Worm (Caenorhabditis elegans): ENCODE data around the gene srlf-12.

Gene srlf-12

ce11 chrIV:10909708-10910107 is 17.8 kb upstream of the srlf-12 start, which contains the start of gene pyk-2:
Gene pyk-2 (plus strand): TSS chrIV:10909913.
- TF ChIP-seq nhr-85 (tag) (peak; percentile 88), nhr-20 (tag; optimal IDR thresholded peaks at IDR 0.05) (peak; percentile 69), nhr-19 (GFP tag; conservative IDR thresholded peaks at IDR 0.05) (peak; percentile 26), lin-35 (GFP tag; optimal IDR thresholded peaks at IDR 0.05) (peak in 1 of 2 experiments; percentile 29), elt-3 (tag; optimal IDR thresholded peaks at IDR 0.05) (peak in 3 of 6 experiments; percentile 29 to 65 (median 64)), snu-23 (GFP tag; optimal IDR thresholded peaks at IDR 0.05) (peak; percentile 64), pag-3 (tag; optimal IDR thresholded peaks at IDR 0.05; ENCODE audit: borderline replicate concordance, insufficient read depth) (no peak), nhr-90 (tag; optimal IDR thresholded peaks at IDR 0.05; ENCODE audit: poor library complexity) (peak; percentile 22), tbx-2 (tag; optimal IDR thresholded peaks at IDR 0.05) (peak; percentile 19), efl-1 (optimal IDR thresholded peaks at IDR 0.05) (no peak), efl-1 (GFP tag; optimal IDR thresholded peaks at IDR 0.05 in 1 of 2) (peak in 1 of 2 experiments; percentile 75), lin-14 (GFP tag; optimal IDR thresholded peaks at IDR 0.05) (peak; percentile 59), elt-2 (tag; optimal IDR thresholded peaks at IDR 0.05) (peak; percentile 49), aha-1 (tag; optimal IDR thresholded peaks at IDR 0.05) (no peak), nhr-71 (tag; optimal IDR thresholded peaks at IDR 0.05) (peak; percentile 56), blmp-1 (tag; optimal IDR thresholded peaks at IDR 0.05) (no peak), lir-3 (tag; optimal IDR thresholded peaks at IDR 0.05; ENCODE audit: poor library complexity) (no peak)

- TF ChIP-seq ceh-88 (GFP tag; IDR thresholded peaks at IDR 0.05), result no peak
- no peak for TF ChIP-seq pag-3 (tag; optimal IDR thresholded peaks at IDR 0.05; ENCODE audit: borderline replicate concordance, insufficient read depth)
- TF ChIP-seq nhr-237 (tag; optimal IDR thresholded peaks at IDR 0.05), result no peak
- TF ChIP-seq tlp-1 (tag; optimal IDR thresholded peaks at IDR 0.05), result no peak
- no peak for TF ChIP-seq nhr-11 (tag; optimal IDR thresholded peaks at IDR 0.05)
- TF ChIP-seq dpl-1 (GFP tag; optimal IDR thresholded peaks at IDR 0.05), result no peak
- TF ChIP-seq lin-35 (GFP tag; optimal IDR thresholded peaks at IDR 0.05), result no peak
- TF ChIP-seq aha-1 (tag; optimal IDR thresholded peaks at IDR 0.05), result no peak
- TF ChIP-seq vab-15 (tag; optimal IDR thresholded peaks at IDR 0.05), result no peak
- TF ChIP-seq mep-1 (tag; optimal IDR thresholded peaks at IDR 0.05), result no peak
- TF ChIP-seq unc-86 (tag; optimal IDR thresholded peaks at IDR 0.05), result no peak
- no peak for TF ChIP-seq nhr-47 (tag; optimal IDR thresholded peaks at IDR 0.05)
Observed at ce11 chrIV:10909206-10909605, 17.3 kb upstream of the srlf-12 start, which contains the start of gene ZK596.2. Gene ZK596.2 (minus strand): TSS chrIV:10909306.

ce11 chrIV:10904282-10904681 is 12.4 kb upstream of the srlf-12 start, which contains the start of gene ZK596.3:
Gene ZK596.3 (minus strand): TSS chrIV:10904382.
- TF ChIP-seq alr-1 (tag; optimal IDR thresholded peaks at IDR 0.05; ENCODE audit: borderline replicate concordance) (no peak), fkh-10 (GFP tag; optimal IDR thresholded peaks at IDR 0.05) (no peak), ceh-63 (GFP tag; optimal IDR thresholded peaks at IDR 0.05) (no peak), aly-2 (tag; optimal IDR thresholded peaks at IDR 0.05) (no peak), egl-13 (tag; optimal IDR thresholded peaks at IDR 0.05) (no peak), lin-39 (tag; optimal IDR thresholded peaks at IDR 0.05) (no peak), nhr-19 (GFP tag; conservative IDR thresholded peaks at IDR 0.05) (no peak), sptf-1 (tag; optimal IDR thresholded peaks at IDR 0.05) (no peak), lin-15B (tag; optimal IDR thresholded peaks at IDR 0.05) (no peak), Y116A8C.19 (tag; optimal IDR thresholded peaks at IDR 0.05; ENCODE audit: borderline replicate concordance) (no peak), grh-1 (GFP tag; IDR thresholded peaks at IDR 0.05) (no peak), rnt-1 (tag; optimal IDR thresholded peaks at IDR 0.05) (no peak), nhr-20 (tag; optimal IDR thresholded peaks at IDR 0.05) (no peak)

DNA sequence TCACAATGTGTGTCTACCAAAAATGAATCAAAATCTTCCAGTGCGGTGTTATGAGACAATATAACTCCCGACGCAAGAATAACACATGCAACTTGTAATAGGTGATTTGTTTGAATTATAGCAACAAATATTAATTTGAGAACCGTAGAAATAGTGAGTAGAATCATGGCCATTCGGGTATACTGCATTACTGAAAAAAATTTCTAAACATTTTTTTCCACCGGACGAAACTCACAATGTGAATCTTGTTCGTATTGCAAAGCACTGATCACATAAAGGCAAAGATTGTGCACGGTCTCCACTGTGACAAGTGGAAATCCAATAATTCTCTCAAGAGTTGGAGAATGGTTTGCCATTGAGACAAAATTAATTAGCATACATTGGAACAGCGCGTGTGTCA is 10.6 kb upstream of the srlf-12 start:
- TF ChIP-seq dsc-1 (tag; optimal IDR thresholded peaks at IDR 0.05) (no peak), lin-13 (GFP tag; optimal IDR thresholded peaks at IDR 0.05) (no peak), lin-39 (tag; optimal IDR thresholded peaks at IDR 0.05) (no peak), ceh-63 (GFP tag; optimal IDR thresholded peaks at IDR 0.05) (no peak), C16A3.4 (tag; optimal IDR thresholded peaks at IDR 0.05) (no peak), ces-1 (GFP tag; optimal IDR thresholded peaks at IDR 0.05) (no peak), zag-1 (tag; optimal IDR thresholded peaks at IDR 0.05) (no peak), Y116A8C.19 (tag; optimal IDR thresholded peaks at IDR 0.05; ENCODE audit: borderline replicate concordance) (no peak), ztf-11 (tag; optimal IDR thresholded peaks at IDR 0.05) (no peak), ets-5 (GFP tag; IDR thresholded peaks at IDR 0.05) (no peak), sox-4 (tag; optimal IDR thresholded peaks at IDR 0.05) (no peak), C34B4.2 (tag; optimal IDR thresholded peaks at IDR 0.05) (no peak), unc-30 (tag; optimal IDR thresholded peaks at IDR 0.05) (no peak), egl-13 (tag; optimal IDR thresholded peaks at IDR 0.05) (no peak), nhr-90 (tag; optimal IDR thresholded peaks at IDR 0.05; ENCODE audit: poor library complexity) (no peak), nhr-71 (tag; optimal IDR thresholded peaks at IDR 0.05) (no peak), xbp-1 (tag; optimal IDR thresholded peaks at IDR 0.05) (no peak)

Measured in whole organism, L1 larva.